Worm (Caenorhabditis elegans): ENCODE results near the gene C01G10.15.

C01G10.15 gene

ce11 chrV:15136772-15137171, 49.7 kb upstream of the C01G10.15 start, which contains the start of gene aipl-1 (continued):
- no peak for TF ChIP-seq let-607 (tag; optimal IDR thresholded peaks at IDR 0.05)
- TF ChIP-seq sea-2 (GFP tag; IDR thresholded peaks at IDR 0.05): no peak
- no peak for TF ChIP-seq zfh-2 (GFP tag; conservative IDR thresholded peaks at IDR 0.05)
- TF ChIP-seq chd-7 (tag; optimal IDR thresholded peaks at IDR 0.05): no peak
- TF ChIP-seq pbrm-1 (GFP tag; IDR thresholded peaks at IDR 0.05): no peak
- TF ChIP-seq nhr-27 (tag; optimal IDR thresholded peaks at IDR 0.05): no peak
- TF ChIP-seq somi-1 (GFP tag; optimal IDR thresholded peaks at IDR 0.05): no peak
- TF ChIP-seq mes-4 (tag; optimal IDR thresholded peaks at IDR 0.05): no peak
- peak; percentile 46 for TF ChIP-seq ceh-91 (GFP tag; IDR thresholded peaks at IDR 0.05)
- TF ChIP-seq ceh-79 (tag; optimal IDR thresholded peaks at IDR 0.05): no peak
- TF ChIP-seq snpc-4 (GFP tag; optimal IDR thresholded peaks at IDR 0.05): no peak
- peak in 3 of 4 experiments; percentile 5 to 66 (median 53) for TF ChIP-seq snpc-4 (tag; optimal IDR thresholded peaks at IDR 0.05)
- peak; percentile 61 for TF ChIP-seq efl-1 (GFP tag; optimal IDR thresholded peaks at IDR 0.05)
- TF ChIP-seq hmg-20 (GFP tag; IDR thresholded peaks at IDR 0.05): no peak
- no peak for TF ChIP-seq xnd-1 (tag; optimal IDR thresholded peaks at IDR 0.05)
- TF ChIP-seq unc-130 (GFP tag; optimal IDR thresholded peaks at IDR 0.05): no peak
- TF ChIP-seq lir-1 (GFP tag; conservative IDR thresholded peaks at IDR 0.05): no peak
- no peak for TF ChIP-seq Y56A3A.18 (GFP tag; IDR thresholded peaks at IDR 0.05)
- no peak for TF ChIP-seq mxl-1 (tag; optimal IDR thresholded peaks at IDR 0.05)
- TF ChIP-seq egrh-3 (GFP tag; IDR thresholded peaks at IDR 0.05): no peak
- no peak for TF ChIP-seq ccch-3 (GFP tag; optimal IDR thresholded peaks at IDR 0.05)
- TF ChIP-seq attf-6 (GFP tag; IDR thresholded peaks at IDR 0.05): no peak
- no peak for TF ChIP-seq ceh-40 (GFP tag; IDR thresholded peaks at IDR 0.05)
- no peak for TF ChIP-seq mel-28 (tag; optimal IDR thresholded peaks at IDR 0.05; ENCODE audit: borderline replicate concordance)
- TF ChIP-seq hsf-1 (GFP tag; IDR thresholded peaks at IDR 0.05): no peak; the same call in 1 of the 2 replicates
- TF ChIP-seq unc-62 (GFP tag; optimal IDR thresholded peaks at IDR 0.05): no peak
- TF ChIP-seq ZK185.1 (tag; optimal IDR thresholded peaks at IDR 0.05; ENCODE audit: poor library complexity, severe bottlenecking): peak; percentile 6
- no peak for TF ChIP-seq nfyb-1 (GFP tag; IDR thresholded peaks at IDR 0.05)
- no peak for TF ChIP-seq athp-1 (tag; optimal IDR thresholded peaks at IDR 0.05)
- no peak for TF ChIP-seq T26A5.8 (tag; optimal IDR thresholded peaks at IDR 0.05)
- peak; percentile 62 for TF ChIP-seq lin-54 (GFP tag; optimal IDR thresholded peaks at IDR 0.05)
- no peak for TF ChIP-seq B0336.3 (GFP tag; IDR thresholded peaks at IDR 0.05)
- TF ChIP-seq C17E4.6 (GFP tag; IDR thresholded peaks at IDR 0.05): no peak
- no peak for TF ChIP-seq let-526 (GFP tag; IDR thresholded peaks at IDR 0.05)
- peak; percentile 98 for TF ChIP-seq hmg-1.2 (GFP tag; IDR thresholded peaks at IDR 0.05)
- peak; percentile 34 for TF ChIP-seq tbp1 (GFP tag; optimal IDR thresholded peaks at IDR 0.05)
- peak; percentile 95 for TF ChIP-seq ceh-100 (GFP tag; IDR thresholded peaks at IDR 0.05)
- TF ChIP-seq ztf-26 (tag; optimal IDR thresholded peaks at IDR 0.05): no peak
- TF ChIP-seq ama-1 (optimal IDR thresholded peaks at IDR 0.05): no peak
- no peak for TF ChIP-seq ama-1 (GFP tag; optimal IDR thresholded peaks at IDR 0.05)
- no peak for TF ChIP-seq F37B4.10 (GFP tag; IDR thresholded peaks at IDR 0.05)
- 0 out of 2 replicates have a peak, but pooled peaks have one; percentile 42 for TF ChIP-seq B0019.2 (GFP tag; conservative IDR thresholded peaks at IDR 0.05)
- no peak for TF ChIP-seq B0035.1 (tag; optimal IDR thresholded peaks at IDR 0.05)
- TF ChIP-seq ekl-4 (GFP tag; IDR thresholded peaks at IDR 0.05): no peak
- no peak for TF ChIP-seq lin-40 (tag; optimal IDR thresholded peaks at IDR 0.05)
- TF ChIP-seq hlh-26 (GFP tag; conservative IDR thresholded peaks at IDR 0.05): no peak
- no peak for TF ChIP-seq atf-7 (tag; optimal IDR thresholded peaks at IDR 0.05)
- no peak for TF ChIP-seq sptf-2 (GFP tag; optimal IDR thresholded peaks at IDR 0.05)
- TF ChIP-seq F39B2.1 (GFP tag; IDR thresholded peaks at IDR 0.05): no peak
- TF ChIP-seq F57C9.4 (tag; optimal IDR thresholded peaks at IDR 0.05): no peak
- peak; percentile 48 for TF ChIP-seq lsl-1 (GFP tag; optimal IDR thresholded peaks at IDR 0.05)

Data from whole organism, young adult.